Worm (Caenorhabditis elegans) whole organism, young adult: ENCODE measurements around the gene col-126.

Experiments used
- B0261.1 ChIP-seq: sonication (generic microtip); optimal IDR thresholded peaks from 2 replicates; lab custom pipeline; 2016; ENCODE audit warnings: mild to moderate bottlenecking, missing genetic modification characterization, moderate library complexity, missing compliant biosample characterization
- B0336.3 ChIP-seq: fragments of 200-800 bp; sonication (Bioruptor generic); IDR thresholded peaks from 2 replicates; pipeline ENCODE4 v1.3.6; 2022; ENCODE audit warnings: missing genetic modification characterization, missing compliant biosample characterization
- F10E7.11 ChIP-seq: sonication (generic microtip); optimal IDR thresholded peaks from 2 replicates; lab custom pipeline; 2017; ENCODE audit warnings: mild to moderate bottlenecking, missing genetic modification characterization, moderate library complexity, missing compliant biosample characterization
- F23B12.7 ChIP-seq: sonication (generic microtip); optimal IDR thresholded peaks from 2 replicates; lab custom pipeline; 2017; ENCODE audit warnings: missing genetic modification characterization, mild to moderate bottlenecking, missing compliant biosample characterization, antibody characterized with exemption, moderate library complexity; ENCODE audit not compliant: insufficient read depth
- F49E8.2 ChIP-seq: sonication (generic microtip); optimal IDR thresholded peaks from 3 replicates; lab custom pipeline; 2017; ENCODE audit warnings: missing genetic modification characterization, mild to moderate bottlenecking, missing compliant biosample characterization, antibody characterized with exemption, moderate library complexity; ENCODE audit not compliant: insufficient read depth
- F52B5.7 ChIP-seq: sonication (generic microtip); optimal IDR thresholded peaks from 2 replicates; lab custom pipeline; 2016; ENCODE audit warnings: mild to moderate bottlenecking, missing genetic modification characterization, missing compliant biosample characterization
- Y53G8AR.9 ChIP-seq: fragments of 200-800 bp; sonication (Bioruptor generic); conservative IDR thresholded peaks from 2 replicates; pipeline ENCODE4 v1.3.6; 2022; ENCODE audit warnings: missing genetic modification reagents, missing genetic modification characterization, missing compliant biosample characterization
- Y56A3A.18 ChIP-seq: fragments of 200-800 bp; sonication (Bioruptor generic); IDR thresholded peaks from 2 replicates; pipeline ENCODE4 v1.3.6; 2022; ENCODE audit warnings: missing genetic modification reagents, missing genetic modification characterization, missing compliant biosample characterization
- Y79H2A.3 ChIP-seq: fragments of 200-800 bp; sonication (Bioruptor generic); conservative IDR thresholded peaks from 2 replicates; pipeline ENCODE4 v1.3.6; 2022; ENCODE audit warnings: missing genetic modification reagents, missing genetic modification characterization, missing compliant biosample characterization
- Y95B8A.8 ChIP-seq: fragments of 200-800 bp; sonication (Bioruptor generic); IDR thresholded peaks from 2 replicates; pipeline ENCODE4 v1.3.6; 2022; ENCODE audit warnings: missing genetic modification reagents, missing genetic modification characterization, missing compliant biosample characterization
- ZK185.1 ChIP-seq: sonication (generic microtip); optimal IDR thresholded peaks from 2 replicates; lab custom pipeline; 2016; ENCODE audit warnings: mild to moderate bottlenecking, missing genetic modification characterization, missing compliant biosample characterization; ENCODE audit not compliant: poor library complexity, severe bottlenecking
- ama-1 ChIP-seq, 3 experiments: fragments of 150-350 bp in 1 of 3; sonication (generic microtip) in 2 of 3; optimal IDR thresholded peaks; 2 replicates each; lab custom pipeline; 2014 to 2018; ENCODE audit warnings: missing biosample characterization in 2 of 3, missing genetic modification characterization in 2 of 3, missing genetic modification reagents in 2 of 3
- attf-5 ChIP-seq: fragments of 200-800 bp; sonication (Bioruptor generic); optimal IDR thresholded peaks from 2 replicates; lab custom pipeline; 2018; ENCODE audit warnings: mild to moderate bottlenecking, missing genetic modification characterization, missing compliant biosample characterization
- bed-1 ChIP-seq: fragments of 200-800 bp; sonication (Bioruptor generic); IDR thresholded peaks from 2 replicates; pipeline ENCODE4 v1.3.6; 2022; ENCODE audit warnings: missing genetic modification reagents, missing genetic modification characterization, missing compliant biosample characterization
- cebp-1 ChIP-seq, 2 experiments: fragments of 200-800 bp in 1 of 2; sonication (Bioruptor generic) in 1 of 2; sonication (generic microtip) in 1 of 2; IDR thresholded peaks in 1 of 2; optimal IDR thresholded peaks in 1 of 2; 2 replicates each; pipeline versions ENCODE4 v1.3.6 to Lab custom; 2017 to 2022; ENCODE audit warnings: missing compliant biosample characterization in 2 of 2, missing genetic modification characterization in 2 of 2, mild to moderate bottlenecking in 1 of 2, missing genetic modification reagents in 1 of 2, moderate library complexity in 1 of 2
- cebp-2 ChIP-seq: fragments of 200-800 bp; sonication (Bioruptor generic); IDR thresholded peaks from 2 replicates; pipeline ENCODE4 v1.3.6; 2022; ENCODE audit warnings: missing genetic modification characterization, missing compliant biosample characterization
- ceh-27 ChIP-seq: fragments of 200-800 bp; sonication (Bioruptor generic); optimal IDR thresholded peaks from 2 replicates; lab custom pipeline; 2018; ENCODE audit warnings: mild to moderate bottlenecking, missing genetic modification characterization, moderate library complexity, missing compliant biosample characterization
- ceh-40 ChIP-seq: fragments of 200-800 bp; sonication (Bioruptor generic); IDR thresholded peaks from 2 replicates; pipeline ENCODE4 v1.3.6; 2022; ENCODE audit warnings: missing genetic modification characterization, missing compliant biosample characterization
- ceh-79 ChIP-seq: sonication (generic microtip); optimal IDR thresholded peaks from 2 replicates; lab custom pipeline; 2017; ENCODE audit warnings: mild to moderate bottlenecking, missing genetic modification characterization, missing compliant biosample characterization
- die-1 ChIP-seq: sonication (generic microtip); optimal IDR thresholded peaks from 2 replicates; lab custom pipeline; 2016; ENCODE audit warnings: missing genotype, mild to moderate bottlenecking, missing genetic modification characterization, missing compliant biosample characterization
- ets-4 ChIP-seq: fragments of 200-800 bp; sonication (Bioruptor generic); optimal IDR thresholded peaks from 2 replicates; lab custom pipeline; 2018; ENCODE audit warnings: mild to moderate bottlenecking, missing genetic modification characterization, missing compliant biosample characterization
- fkh-3 ChIP-seq: sonication (generic microtip); optimal IDR thresholded peaks from 2 replicates; lab custom pipeline; 2016; ENCODE audit warnings: mild to moderate bottlenecking, missing genetic modification characterization, missing compliant biosample characterization
- him-1 ChIP-seq: sonication (generic microtip); optimal IDR thresholded peaks from 2 replicates; lab custom pipeline; 2016; ENCODE audit warnings: missing genotype, missing genetic modification reagents, missing genetic modification characterization, missing compliant biosample characterization
- hlh-12 ChIP-seq: sonication (generic microtip); optimal IDR thresholded peaks from 2 replicates; lab custom pipeline; 2016; ENCODE audit warnings: missing genetic modification characterization, missing compliant biosample characterization
- hmg-1.2 ChIP-seq: fragments of 200-800 bp; sonication (Bioruptor generic); IDR thresholded peaks from 2 replicates; pipeline ENCODE4 v1.3.6; 2022; ENCODE audit warnings: missing genetic modification reagents, missing genetic modification characterization, missing compliant biosample characterization
- hmg-20 ChIP-seq: fragments of 200-800 bp; sonication (Bioruptor generic); IDR thresholded peaks from 2 replicates; pipeline ENCODE4 v1.3.6; 2022; ENCODE audit warnings: missing genetic modification reagents, missing genetic modification characterization, missing compliant biosample characterization
- hrde-1 ChIP-seq: sonication (generic microtip); optimal IDR thresholded peaks from 2 replicates; lab custom pipeline; 2016; ENCODE audit warnings: missing genetic modification characterization, mild to moderate bottlenecking, missing compliant biosample characterization, moderate library complexity, missing genotype, missing genetic modification reagents, borderline replicate concordance
- lag-1 ChIP-seq: fragments of 200-800 bp; sonication (Bioruptor generic); IDR thresholded peaks from 2 replicates; pipeline ENCODE4 v1.3.6; 2022; ENCODE audit warnings: missing genetic modification reagents, missing genetic modification characterization, missing compliant biosample characterization
- let-607 ChIP-seq, 2 experiments: fragments of 200-800 bp in 1 of 2; sonication (Bioruptor generic) in 1 of 2; sonication (generic microtip) in 1 of 2; optimal IDR thresholded peaks; 2 replicates each; lab custom pipeline; 2016 to 2018; ENCODE audit warnings: mild to moderate bottlenecking in 2 of 2, missing compliant biosample characterization in 2 of 2, missing genetic modification characterization in 2 of 2, moderate library complexity in 2 of 2, missing genotype in 1 of 2
- lin-26 ChIP-seq: fragments of 200-800 bp; sonication (Bioruptor generic); IDR thresholded peaks from 2 replicates; pipeline ENCODE4 v1.3.6; 2022; ENCODE audit warnings: missing genetic modification reagents, missing genetic modification characterization, missing compliant biosample characterization
- lin-40 ChIP-seq: sonication (generic microtip); optimal IDR thresholded peaks from 2 replicates; lab custom pipeline; 2016; ENCODE audit warnings: missing genetic modification characterization, mild to moderate bottlenecking, missing compliant biosample characterization, missing genotype, missing genetic modification reagents
- lsl-1 ChIP-seq: fragments of 200-800 bp; sonication (Bioruptor generic); optimal IDR thresholded peaks from 2 replicates; lab custom pipeline; 2018; ENCODE audit warnings: mild to moderate bottlenecking, missing genetic modification characterization, moderate library complexity, missing compliant biosample characterization
- lsy-27 ChIP-seq: sonication (generic microtip); optimal IDR thresholded peaks from 2 replicates; lab custom pipeline; 2017; ENCODE audit warnings: missing genetic modification characterization, mild to moderate bottlenecking, missing compliant biosample characterization, antibody characterized with exemption, missing genotype, borderline replicate concordance; ENCODE audit not compliant: insufficient read depth
- madf-10 ChIP-seq: sonication (generic microtip); optimal IDR thresholded peaks from 2 replicates; lab custom pipeline; 2016; ENCODE audit warnings: mild to moderate bottlenecking, missing genetic modification characterization, missing compliant biosample characterization
- mcd-1 ChIP-seq: fragments of 200-800 bp; sonication (Bioruptor generic); IDR thresholded peaks from 2 replicates; pipeline ENCODE4 v1.3.6; 2022; ENCODE audit warnings: missing genetic modification reagents, missing genetic modification characterization, missing compliant biosample characterization
- mel-28 ChIP-seq: sonication (generic microtip); optimal IDR thresholded peaks from 2 replicates; lab custom pipeline; 2016; ENCODE audit warnings: borderline replicate concordance, mild to moderate bottlenecking, missing genetic modification characterization, missing compliant biosample characterization
- mxl-1 ChIP-seq: sonication (generic microtip); optimal IDR thresholded peaks from 2 replicates; lab custom pipeline; 2016; ENCODE audit warnings: missing genetic modification characterization, missing compliant biosample characterization
- pha-4 ChIP-seq: fragments of 150-350 bp; sonication (generic microtip); optimal IDR thresholded peaks from 2 replicates; lab custom pipeline; 2014; ENCODE audit warnings: missing biosample characterization, missing genetic modification reagents, missing genetic modification characterization
- rec-8 ChIP-seq, 2 experiments: sonication (generic microtip); optimal IDR thresholded peaks; 2 replicates each; lab custom pipeline; 2016; ENCODE audit warnings: mild to moderate bottlenecking in 2 of 2, missing genetic modification characterization in 2 of 2, missing genetic modification reagents in 2 of 2, missing genotype in 2 of 2, missing biosample characterization in 1 of 2, missing compliant biosample characterization in 1 of 2, moderate library complexity in 1 of 2
- sdz-38 ChIP-seq: sonication (generic microtip); optimal IDR thresholded peaks from 2 replicates; lab custom pipeline; 2016; ENCODE audit warnings: missing genotype, missing genetic modification characterization, missing compliant biosample characterization
- snpc-4 ChIP-seq, 5 experiments: fragments of 150-350 bp in 1 of 5; sonication (generic microtip) in 4 of 5; optimal IDR thresholded peaks; 2 replicates each; lab custom pipeline; 2014 to 2018; ENCODE audit warnings: missing genetic modification characterization in 5 of 5, missing biosample characterization in 3 of 5, antibody characterized with exemption in 2 of 5, mild to moderate bottlenecking in 2 of 5, missing compliant biosample characterization in 2 of 5, missing genotype in 2 of 5, moderate library complexity in 2 of 5, missing genetic modification reagents in 1 of 5
- tlf-1 ChIP-seq: fragments of 200-800 bp; sonication (Bioruptor generic); optimal IDR thresholded peaks from 2 replicates; lab custom pipeline; 2018; ENCODE audit warnings: mild to moderate bottlenecking, missing genetic modification characterization, missing compliant biosample characterization
- xnd-1 ChIP-seq: sonication (generic microtip); optimal IDR thresholded peaks from 2 replicates; lab custom pipeline; 2016; ENCODE audit warnings: missing genotype, missing genetic modification reagents, missing genetic modification characterization, missing compliant biosample characterization
- zfh-2 ChIP-seq: fragments of 200-800 bp; sonication (Bioruptor generic); conservative IDR thresholded peaks from 2 replicates; pipeline ENCODE4 v1.3.6; 2022; ENCODE audit warnings: missing genetic modification reagents, missing genetic modification characterization, missing compliant biosample characterization

col-126 gene

DNA sequence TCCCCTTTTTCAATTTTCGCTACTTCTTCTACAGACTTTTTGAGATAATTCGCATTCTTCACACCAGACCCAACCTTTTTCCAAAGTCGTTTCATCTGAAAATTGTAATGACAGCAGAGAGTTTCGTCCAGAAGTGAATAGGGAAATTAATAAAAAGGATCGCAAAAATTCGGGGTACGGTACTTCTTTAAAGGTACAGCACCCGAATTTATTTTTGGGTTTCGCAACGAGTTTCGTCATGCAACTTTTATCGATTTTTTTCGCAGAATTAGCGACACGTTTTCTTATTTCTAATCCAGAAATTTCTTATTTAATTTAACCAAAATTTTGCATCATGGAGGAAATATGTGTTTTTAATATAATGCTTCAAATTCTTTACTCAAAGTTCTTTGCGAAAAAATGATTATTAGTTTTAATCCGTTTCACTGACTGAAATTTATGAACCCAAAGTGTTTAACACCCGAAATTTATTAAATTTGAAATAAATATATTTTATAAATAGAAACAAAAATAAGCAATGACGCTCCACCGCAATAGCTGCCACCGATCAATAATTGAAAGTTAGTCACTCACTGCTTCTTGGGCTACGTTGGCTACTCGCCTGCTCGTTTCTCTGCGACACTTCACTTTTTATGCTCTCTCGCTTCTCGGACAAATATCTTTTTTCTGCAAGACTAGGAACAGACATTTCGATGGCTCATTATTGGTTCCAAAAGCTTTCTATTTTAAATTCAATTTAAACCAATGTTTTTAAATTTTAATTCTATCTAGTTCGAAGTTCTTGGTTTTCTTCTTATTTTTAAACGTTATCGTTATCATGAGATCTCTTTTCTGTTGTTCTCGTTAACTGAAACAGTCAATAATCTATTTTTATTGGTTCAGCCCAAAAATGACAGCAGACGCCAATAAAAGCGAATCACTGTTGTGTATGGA lies 35.2 kb downstream of the col-126 start, which contains the start of the genes B0035.15 and dnj-1 (continued):
- TF ChIP-seq him-1 (no peak), snpc-4 (GFP tag; optimal IDR thresholded peaks at IDR 0.05; lab: Kevin White, UChicago) (no peak), snpc-4 (tag; optimal IDR thresholded peaks at IDR 0.05; lab: Kevin White, UChicago) (no peak), B0261.1 (no peak), hrde-1 (tag; lab: Kevin White, UChicago) (no peak), lin-26 (GFP tag; lab: Robert Waterston, UW) (no peak), lsl-1 (GFP tag; lab: Kevin White, UChicago) (peak; percentile 82), cebp-2 (GFP tag; lab: Robert Waterston, UW) (no peak), lsy-27 (tag; lab: Kevin White, UChicago) (no peak), lin-40 (tag; lab: Kevin White, UChicago) (peak; percentile 19), ama-1 (optimal IDR thresholded peaks at IDR 0.05; lab: Kevin White, UChicago) (no peak), ama-1 (GFP tag; optimal IDR thresholded peaks at IDR 0.05; lab: Kevin White, UChicago) (no peak), F10E7.11 (no peak), Y56A3A.18 (GFP tag; lab: Robert Waterston, UW) (no peak), pha-4 (tag; lab: Kevin White, UChicago) (no peak), fkh-3 (tag; lab: Kevin White, UChicago) (no peak), rec-8 (tag; optimal IDR thresholded peaks at IDR 0.05; lab: Kevin White, UChicago) (no peak), xnd-1 (tag; lab: Kevin White, UChicago) (peak; percentile 69), zfh-2 (no peak), cebp-1 (GFP tag; IDR thresholded peaks at IDR 0.05; lab: Robert Waterston, UW) (no peak), cebp-1 (tag; optimal IDR thresholded peaks at IDR 0.05; lab: Kevin White, UChicago) (peak; percentile 42), die-1 (tag; lab: Kevin White, UChicago) (no peak), attf-5 (GFP tag; lab: Kevin White, UChicago) (peak; percentile 56), F23B12.7 (tag; lab: Kevin White, UChicago) (no peak), F52B5.7 (tag; lab: Kevin White, UChicago) (no peak), Y95B8A.8 (GFP tag; lab: Robert Waterston, UW) (no peak), hlh-12 (no peak), lag-1 (GFP tag; lab: Robert Waterston, UW) (no peak), tlf-1 (no peak), ceh-27 (GFP tag; lab: Kevin White, UChicago) (no peak), ZK185.1 (tag; lab: Kevin White, UChicago) (no peak), hmg-20 (GFP tag; lab: Robert Waterston, UW) (no peak), sdz-38 (tag; lab: Kevin White, UChicago) (no peak), hmg-1.2 (peak; percentile 30; the same call in 1 of the 2 replicates), B0336.3 (GFP tag; lab: Robert Waterston, UW) (no peak), ets-4 (no peak), madf-10 (tag; lab: Kevin White, UChicago) (no peak), Y79H2A.3 (GFP tag; lab: Robert Waterston, UW) (no peak), let-607 (tag; optimal IDR thresholded peaks at IDR 0.05; lab: Kevin White, UChicago) (no peak), ceh-40 (GFP tag; lab: Robert Waterston, UW) (no peak), mxl-1 (no peak), mel-28 (tag; lab: Kevin White, UChicago) (no peak), mcd-1 (GFP tag; lab: Robert Waterston, UW) (peak; percentile 68), F49E8.2 (no peak), ceh-79 (tag; lab: Kevin White, UChicago) (no peak), Y53G8AR.9 (GFP tag; lab: Robert Waterston, UW) (no peak), bed-1 (GFP tag; lab: Robert Waterston, UW) (no peak)
